Fruit fly (Drosophila melanogaster): Measurements from ENCODE around the gene mmd.

mmd gene

DNA sequence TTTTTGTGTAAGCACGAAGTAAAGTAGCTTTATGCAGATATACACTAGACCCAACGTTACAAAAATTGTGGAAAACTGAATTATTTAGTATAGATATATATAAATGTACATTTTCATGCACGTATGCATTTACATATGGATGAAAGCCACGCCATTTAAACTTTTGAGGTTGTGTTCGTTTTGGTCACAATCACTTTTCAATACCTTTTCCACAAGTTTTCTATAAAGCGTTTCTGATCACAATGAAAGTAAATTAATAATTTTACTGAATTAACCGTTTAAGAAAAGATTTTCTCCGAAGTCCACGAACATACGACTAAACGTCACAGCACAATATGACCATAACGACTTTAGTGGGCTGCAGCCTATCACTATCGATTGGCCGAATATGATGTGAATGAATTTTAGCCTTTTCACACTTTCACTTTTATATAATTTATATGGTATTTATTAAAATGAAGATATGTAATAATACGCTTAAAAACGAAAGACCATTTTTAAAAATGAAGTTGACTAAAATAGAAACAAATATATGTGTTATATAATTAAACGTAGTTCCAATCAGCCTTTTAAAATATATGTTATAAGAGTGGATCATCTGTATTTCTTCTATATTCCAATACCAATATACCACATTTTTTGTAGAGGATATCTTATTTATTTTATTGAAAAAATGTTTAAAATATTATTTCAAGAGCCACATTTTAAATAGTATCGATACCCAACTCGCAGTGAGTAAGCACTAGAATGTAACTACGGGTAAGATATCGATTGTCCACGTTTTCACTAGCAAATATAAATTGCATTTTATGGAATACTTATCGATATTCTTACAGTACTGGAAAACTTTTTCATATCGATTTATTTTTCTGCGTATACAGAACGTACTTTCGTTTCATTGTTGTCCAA, 18.9 kb upstream of the mmd start, which contains the start of the genes CG46312, eIF5 and exd:
Gene CG46312 (minus strand): TSS at position 357 of the 909 bp plus-strand sequence.
Gene eIF5 (minus strand): TSS at position 357 of the 909 bp plus-strand sequence.
Gene exd (plus strand): TSS at position 851 of the 909 bp plus-strand sequence.
- TF ChIP-seq D1 (tag; optimal IDR thresholded peaks at IDR 0.05) = no peak
- peak; percentile 11 for TF ChIP-seq CG15710 (tag; optimal IDR thresholded peaks at IDR 0.05)
- TF ChIP-seq CG9948 (tag; optimal IDR thresholded peaks at IDR 0.05) = no peak
- no peak for TF ChIP-seq CG34367 (tag; optimal IDR thresholded peaks at IDR 0.05)
- no peak for TF ChIP-seq CG4496 (GFP tag; IDR thresholded peaks at IDR 0.05)
- no peak for TF ChIP-seq rn (GFP tag; IDR thresholded peaks at IDR 0.05)
- no peak for TF ChIP-seq CG8159 (tag; optimal IDR thresholded peaks at IDR 0.05)

DNA sequence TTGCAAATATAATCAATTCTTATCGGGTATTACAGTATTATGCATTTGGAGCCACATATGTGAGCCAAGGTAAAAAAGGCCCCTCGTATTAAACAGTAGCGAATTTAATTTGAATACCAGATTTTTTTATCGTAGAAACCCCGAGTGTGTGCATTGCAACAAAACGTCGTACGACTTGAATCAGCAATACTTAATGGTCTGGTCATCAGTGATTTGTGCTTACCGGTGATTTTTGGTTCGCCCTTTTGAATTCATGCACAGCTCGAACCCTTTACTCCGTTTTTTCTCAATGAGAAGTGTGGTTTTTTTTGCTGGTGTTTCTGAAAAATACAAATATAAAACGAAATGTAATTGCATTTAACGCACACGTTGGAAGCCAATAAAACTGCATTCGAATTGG, 16.7 kb upstream of the mmd start:
- no peak for TF ChIP-seq CG17806 (tag; optimal IDR thresholded peaks at IDR 0.05)
- no peak for TF ChIP-seq CG9948 (tag; optimal IDR thresholded peaks at IDR 0.05)
- no peak for TF ChIP-seq CG15710 (tag; optimal IDR thresholded peaks at IDR 0.05)
- TF ChIP-seq CG4496 (GFP tag; IDR thresholded peaks at IDR 0.05) = no peak
- TF ChIP-seq CG8301 (tag; optimal IDR thresholded peaks at IDR 0.05) = no peak
- TF ChIP-seq CG8159 (tag; optimal IDR thresholded peaks at IDR 0.05) = no peak
- TF ChIP-seq fd96Ca (GFP tag; IDR thresholded peaks at IDR 0.05) = no peak
- TF ChIP-seq gl (tag; optimal IDR thresholded peaks at IDR 0.05) = no peak

DNA sequence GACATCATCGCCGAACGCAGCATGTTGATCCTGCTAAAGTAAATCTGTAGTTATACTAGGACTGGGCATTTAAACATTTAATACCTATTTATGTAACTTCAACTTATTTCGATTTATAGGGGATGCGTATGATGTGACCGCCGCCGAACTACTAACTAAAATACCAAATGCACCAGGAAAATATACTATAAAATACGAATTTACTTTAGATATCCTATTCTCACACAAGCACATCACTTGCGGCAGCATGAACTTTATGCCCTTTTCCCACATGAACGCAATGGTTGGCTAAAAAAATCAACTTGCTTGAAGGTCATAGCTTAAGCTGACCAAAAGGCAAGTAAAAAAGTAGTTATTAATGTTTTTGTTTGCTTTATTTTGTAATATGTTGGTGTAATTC, 13.7 kb upstream of the mmd start, which contains the start of gene ND-20:
Gene ND-20 (minus strand): TSS at position 155 of the 400 bp plus-strand sequence.
- TF ChIP-seq CG15710 (tag; optimal IDR thresholded peaks at IDR 0.05) = peak; percentile 9
- no peak for TF ChIP-seq CG32121 (GFP tag; IDR thresholded peaks at IDR 0.05)

DNA sequence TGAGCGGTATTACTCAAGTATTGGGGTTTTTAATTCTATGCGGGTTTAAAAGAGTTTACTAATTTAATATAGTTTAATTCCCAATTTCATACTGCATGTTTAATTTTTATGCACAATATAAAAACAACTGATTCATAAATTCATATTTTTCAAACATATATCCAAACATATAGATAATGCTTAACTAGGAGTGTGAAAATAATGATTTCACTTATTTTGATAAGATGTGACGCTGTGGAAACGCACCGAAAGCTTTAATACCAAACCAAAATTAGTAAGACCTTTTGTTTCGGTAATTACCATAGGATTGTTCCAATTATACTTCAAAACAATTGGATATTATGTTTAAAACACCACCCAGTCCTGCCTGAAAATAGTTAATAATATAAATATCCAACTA, 10.5 kb upstream of the mmd start, which contains the start of gene Slc25A46a:
Gene Slc25A46a (plus strand): TSS at position 272 of the 400 bp plus-strand sequence.
- TF ChIP-seq CG8159 (tag; optimal IDR thresholded peaks at IDR 0.05) (peak; percentile 6), gl (tag; optimal IDR thresholded peaks at IDR 0.05) (no peak), CG4496 (GFP tag; IDR thresholded peaks at IDR 0.05) (0 out of 3 replicates have a peak, but pooled peaks have one; percentile 14), D1 (tag; optimal IDR thresholded peaks at IDR 0.05) (no peak)

DNA sequence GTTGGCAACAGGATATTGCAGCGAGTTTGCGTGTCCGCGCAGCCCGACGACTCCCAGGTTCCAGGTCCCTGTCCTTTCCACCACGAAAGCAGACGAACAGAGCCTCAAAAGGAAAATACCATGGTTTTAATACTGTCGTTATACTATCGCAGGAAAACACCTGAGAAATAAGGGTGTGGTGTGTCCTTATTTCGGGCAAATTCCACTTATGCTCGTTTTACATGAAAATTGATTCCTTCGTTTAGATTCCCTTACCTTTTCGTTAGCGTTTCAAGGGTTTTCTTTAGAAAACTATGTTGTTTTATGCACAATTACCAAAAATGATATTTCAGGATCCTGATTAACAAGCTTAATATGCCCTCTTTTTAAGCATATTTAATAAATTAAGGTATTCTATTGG, 9.9 kb upstream of the mmd start, which contains the start of gene Cep164:
Gene Cep164 (minus strand): TSS at position 101 of the 400 bp plus-strand sequence.
- no peak for TF ChIP-seq CG17806 (tag; optimal IDR thresholded peaks at IDR 0.05)
- TF ChIP-seq CG15710 (tag; optimal IDR thresholded peaks at IDR 0.05) = no peak
- TF ChIP-seq EcR (GFP tag; optimal IDR thresholded peaks at IDR 0.05) = no peak
- no peak for TF ChIP-seq CG34367 (tag; optimal IDR thresholded peaks at IDR 0.05)
- TF ChIP-seq CG8301 (tag; optimal IDR thresholded peaks at IDR 0.05) = no peak
- TF ChIP-seq rn (GFP tag; IDR thresholded peaks at IDR 0.05) = no peak
- TF ChIP-seq CG13204 (GFP tag; optimal IDR thresholded peaks at IDR 0.05) = no peak
- TF ChIP-seq Snoo (tag; optimal IDR thresholded peaks at IDR 0.05) = no peak
- no peak for TF ChIP-seq CG14655 (GFP tag; optimal IDR thresholded peaks at IDR 0.05)
- TF ChIP-seq fd96Ca (GFP tag; IDR thresholded peaks at IDR 0.05) = no peak
- no peak for TF ChIP-seq CG9948 (tag; optimal IDR thresholded peaks at IDR 0.05)
- TF ChIP-seq Pif1B (GFP tag; optimal IDR thresholded peaks at IDR 0.05) = no peak
- TF ChIP-seq CG10348 (GFP tag; IDR thresholded peaks at IDR 0.05) = no peak
- no peak for TF ChIP-seq CG32121 (GFP tag; IDR thresholded peaks at IDR 0.05)
- no peak for TF ChIP-seq Ets98B (GFP tag; IDR thresholded peaks at IDR 0.05)
- no peak for TF ChIP-seq D1 (tag; optimal IDR thresholded peaks at IDR 0.05)
- TF ChIP-seq Pif1A (GFP tag; optimal IDR thresholded peaks at IDR 0.05) = no peak
- TF ChIP-seq gl (tag; optimal IDR thresholded peaks at IDR 0.05) = no peak

DNA sequence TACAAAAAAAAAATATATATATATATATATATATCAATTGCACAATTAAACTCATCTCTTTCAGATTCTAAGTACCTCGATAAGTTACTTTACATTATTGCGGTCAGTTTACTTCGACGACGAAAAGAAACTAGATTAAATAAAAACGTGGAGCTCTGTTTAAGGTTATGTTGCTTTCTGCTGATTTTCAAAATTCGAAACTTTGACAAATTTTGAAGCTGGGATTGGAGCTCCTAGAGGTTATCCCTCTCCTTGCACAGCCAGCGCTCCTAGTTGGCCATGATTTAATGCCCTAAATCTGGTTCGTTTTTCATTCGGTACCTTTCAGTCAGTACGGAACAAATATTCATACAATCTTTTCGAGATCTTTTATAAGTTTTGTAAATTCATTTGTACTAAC, 3.6 kb upstream of the mmd start, which contains the start of gene CG42766:
Gene CG42766 (plus strand): TSS at position 301 of the 400 bp plus-strand sequence.
- TF ChIP-seq CG17806 (tag; optimal IDR thresholded peaks at IDR 0.05) = no peak
- TF ChIP-seq D1 (tag; optimal IDR thresholded peaks at IDR 0.05) = no peak
- no peak for TF ChIP-seq CG8159 (tag; optimal IDR thresholded peaks at IDR 0.05)
- TF ChIP-seq CG13204 (GFP tag; optimal IDR thresholded peaks at IDR 0.05) = no peak
- no peak for TF ChIP-seq CG8301 (tag; optimal IDR thresholded peaks at IDR 0.05)
- TF ChIP-seq CG4496 (GFP tag; IDR thresholded peaks at IDR 0.05) = no peak
- no peak for TF ChIP-seq EcR (GFP tag; optimal IDR thresholded peaks at IDR 0.05)
- no peak for TF ChIP-seq Pif1B (GFP tag; optimal IDR thresholded peaks at IDR 0.05)
- no peak for TF ChIP-seq CG10348 (GFP tag; IDR thresholded peaks at IDR 0.05)
- no peak for TF ChIP-seq Snoo (tag; optimal IDR thresholded peaks at IDR 0.05)
- TF ChIP-seq CG9948 (tag; optimal IDR thresholded peaks at IDR 0.05) = no peak
- TF ChIP-seq Ets98B (GFP tag; IDR thresholded peaks at IDR 0.05) = no peak
- no peak for TF ChIP-seq Pif1A (GFP tag; optimal IDR thresholded peaks at IDR 0.05)
- TF ChIP-seq CG12605 (GFP tag; IDR thresholded peaks at IDR 0.05) = no peak

DNA sequence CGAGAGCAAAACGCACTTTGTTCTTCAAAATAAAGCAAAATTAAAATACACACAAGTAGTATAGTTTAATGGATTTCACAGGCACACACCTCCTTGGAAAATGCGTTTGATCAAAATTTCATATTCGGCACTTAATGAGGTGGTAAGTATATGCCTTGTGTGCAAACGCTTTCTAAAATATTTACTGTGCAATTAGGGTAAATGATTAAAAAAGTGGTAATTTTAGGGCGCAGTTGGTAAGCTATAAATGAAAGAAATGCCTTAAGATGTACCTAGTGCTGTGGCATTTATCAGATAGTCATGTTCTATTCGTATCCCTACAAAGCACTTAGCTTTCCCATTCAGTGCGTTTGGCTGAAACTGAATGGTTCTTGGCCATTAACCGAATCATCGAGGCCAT, 1.2 kb upstream of the mmd start, which contains the start of gene Or13a:
Gene Or13a (plus strand): TSS at position 301 of the 400 bp plus-strand sequence.
- no peak for TF ChIP-seq CG13204 (GFP tag; optimal IDR thresholded peaks at IDR 0.05)
- no peak for TF ChIP-seq CG8159 (tag; optimal IDR thresholded peaks at IDR 0.05)
- TF ChIP-seq CG15710 (tag; optimal IDR thresholded peaks at IDR 0.05) = no peak
- no peak for TF ChIP-seq Pif1A (GFP tag; optimal IDR thresholded peaks at IDR 0.05)
- no peak for TF ChIP-seq CG8301 (tag; optimal IDR thresholded peaks at IDR 0.05)
- TF ChIP-seq CG9948 (tag; optimal IDR thresholded peaks at IDR 0.05) = no peak
- no peak for TF ChIP-seq EcR (GFP tag; optimal IDR thresholded peaks at IDR 0.05)
- TF ChIP-seq D1 (tag; optimal IDR thresholded peaks at IDR 0.05) = no peak
- no peak for TF ChIP-seq CG12605 (GFP tag; IDR thresholded peaks at IDR 0.05)
- TF ChIP-seq fd96Ca (GFP tag; IDR thresholded peaks at IDR 0.05) = no peak
- no peak for TF ChIP-seq CG14655 (GFP tag; optimal IDR thresholded peaks at IDR 0.05)
- no peak for TF ChIP-seq gl (tag; optimal IDR thresholded peaks at IDR 0.05)
